Fruit fly (Drosophila melanogaster) whole organism, embryonic: Measurements from ENCODE around the gene CG13930.

Source experiments
- Abd-B ChIP-seq: fragments of 200-800 bp; sonication (Bioruptor generic); optimal IDR thresholded peaks from 2 replicates; lab custom pipeline; 2018; ENCODE audit warnings: missing biosample characterization, mild to moderate bottlenecking, missing genetic modification characterization, moderate library complexity
- CG10366 ChIP-seq: fragments of 200-800 bp; sonication (Bioruptor generic); IDR thresholded peaks from 2 replicates; pipeline ENCODE4 v1.3.6; 2022; ENCODE audit warnings: missing biosample characterization, missing genetic modification characterization
- CG12942 ChIP-seq: fragments of 200-800 bp; sonication (Bioruptor generic); optimal IDR thresholded peaks from 3 replicates; lab custom pipeline; 2016; ENCODE audit warnings: missing biosample characterization, missing genetic modification characterization
- CG13894 ChIP-seq: fragments of 200-800 bp; sonication (Bioruptor generic); optimal IDR thresholded peaks from 3 replicates; lab custom pipeline; 2018; ENCODE audit warnings: missing biosample characterization, mild to moderate bottlenecking, missing genetic modification characterization, moderate library complexity
- CG14710 ChIP-seq: fragments of 200-800 bp; sonication (Bioruptor generic); optimal IDR thresholded peaks from 3 replicates; lab custom pipeline; 2019; ENCODE audit warnings: missing biosample characterization, mild to moderate bottlenecking, missing genetic modification characterization, moderate library complexity
- CG14965 ChIP-seq: fragments of 200-800 bp; sonication (Bioruptor generic); optimal IDR thresholded peaks from 2 replicates; lab custom pipeline; 2016; ENCODE audit warnings: missing biosample characterization, missing genetic modification characterization, borderline replicate concordance
- CG15073 ChIP-seq: fragments of 200-800 bp; sonication (Bioruptor generic); optimal IDR thresholded peaks from 2 replicates; lab custom pipeline; 2016; ENCODE audit warnings: missing biosample characterization, missing genetic modification characterization
- CG17568 ChIP-seq: fragments of 200-800 bp; sonication (Bioruptor generic); optimal IDR thresholded peaks from 2 replicates; lab custom pipeline; 2018; ENCODE audit warnings: missing biosample characterization, mild to moderate bottlenecking, missing genetic modification characterization, moderate library complexity
- CG17612 ChIP-seq: fragments of 200-800 bp; sonication (Bioruptor generic); IDR thresholded peaks from 2 replicates; pipeline ENCODE4 v1.3.6; 2022; ENCODE audit warnings: missing biosample characterization, missing genetic modification characterization
- CG18764 ChIP-seq: fragments of 200-800 bp; sonication (Bioruptor generic); optimal IDR thresholded peaks from 3 replicates; lab custom pipeline; 2016; ENCODE audit warnings: missing biosample characterization, missing genetic modification characterization
- CG34376 ChIP-seq: fragments of 200-800 bp; sonication (Bioruptor generic); optimal IDR thresholded peaks from 2 replicates; lab custom pipeline; 2018; ENCODE audit warnings: missing biosample characterization, mild to moderate bottlenecking, missing genetic modification characterization
- CG3995 ChIP-seq: fragments of 200-800 bp; sonication (Bioruptor generic); optimal IDR thresholded peaks from 3 replicates; lab custom pipeline; 2016; ENCODE audit warnings: missing biosample characterization, missing genetic modification characterization
- CG6813 ChIP-seq: fragments of 200-800 bp; sonication (Bioruptor generic); optimal IDR thresholded peaks from 2 replicates; lab custom pipeline; 2017; ENCODE audit warnings: missing biosample characterization, missing genetic modification characterization, mild to moderate bottlenecking, moderate library complexity, missing genetic modification reagents
- CG7372 ChIP-seq: fragments of 200-800 bp; sonication (Bioruptor generic); IDR thresholded peaks from 2 replicates; pipeline ENCODE4 v1.3.6; 2022; ENCODE audit warnings: missing biosample characterization, missing genetic modification characterization
- CG8089 ChIP-seq: fragments of 200-800 bp; sonication (Bioruptor generic); optimal IDR thresholded peaks from 3 replicates; lab custom pipeline; 2016; ENCODE audit warnings: missing biosample characterization, missing genetic modification characterization
- CG8388 ChIP-seq: fragments of 200-800 bp; sonication (Bioruptor generic); optimal IDR thresholded peaks from 2 replicates; lab custom pipeline; 2019; ENCODE audit warnings: missing biosample characterization, mild to moderate bottlenecking, missing genetic modification characterization, moderate library complexity
- CG8765 ChIP-seq: fragments of 200-800 bp; sonication (Bioruptor generic); IDR thresholded peaks from 2 replicates; pipeline ENCODE4 v1.3.6; 2022; ENCODE audit warnings: missing biosample characterization, missing genetic modification characterization
- CG9817 ChIP-seq: fragments of 200-800 bp; sonication (Bioruptor generic); optimal IDR thresholded peaks from 2 replicates; lab custom pipeline; 2018; ENCODE audit warnings: missing biosample characterization, mild to moderate bottlenecking, missing genetic modification characterization, moderate library complexity
- CG9876 ChIP-seq: fragments of 200-800 bp; sonication (Bioruptor generic); optimal IDR thresholded peaks from 2 replicates; lab custom pipeline; 2016; ENCODE audit warnings: missing biosample characterization, missing genetic modification characterization
- Dad ChIP-seq: fragments of 200-800 bp; sonication (Bioruptor generic); optimal IDR thresholded peaks from 3 replicates; lab custom pipeline; 2016; ENCODE audit warnings: missing biosample characterization, missing genetic modification characterization
- Dll ChIP-seq: fragments of 200-800 bp; sonication (Bioruptor generic); IDR thresholded peaks from 4 replicates; pipeline ENCODE4 v1.3.6; 2022; ENCODE audit warnings: missing biosample characterization, missing genetic modification characterization; ENCODE audit not compliant: partially characterized antibody
- Doc3 ChIP-seq: fragments of 200-800 bp; sonication (Bioruptor generic); IDR thresholded peaks from 3 replicates; pipeline ENCODE4 v1.3.6; 2022; ENCODE audit warnings: missing biosample characterization, missing genetic modification characterization; ENCODE audit not compliant: partially characterized antibody
- Dref ChIP-seq: fragments of 200-800 bp; sonication (Bioruptor generic); IDR thresholded peaks from 2 replicates; pipeline ENCODE4 v1.3.6; 2022; ENCODE audit warnings: missing biosample characterization, missing genetic modification characterization
- H2.0 ChIP-seq: fragments of 200-800 bp; sonication (Bioruptor generic); IDR thresholded peaks from 2 replicates; pipeline ENCODE4 v1.3.6; 2022; ENCODE audit warnings: missing biosample characterization, missing genetic modification characterization
- HLH54F ChIP-seq: fragments of 200-800 bp; sonication (Bioruptor generic); optimal IDR thresholded peaks from 3 replicates; lab custom pipeline; 2016; ENCODE audit warnings: missing biosample characterization, missing genetic modification characterization
- NFAT ChIP-seq: fragments of 200-800 bp; sonication (Bioruptor generic); IDR thresholded peaks from 2 replicates; pipeline ENCODE4 v1.3.6; 2022; ENCODE audit warnings: missing biosample characterization, missing genetic modification characterization
- Opbp ChIP-seq: fragments of 200-800 bp; sonication (Bioruptor generic); IDR thresholded peaks from 3 replicates; pipeline ENCODE4 v1.3.6; 2022; ENCODE audit warnings: missing biosample characterization, missing genetic modification characterization; ENCODE audit not compliant: partially characterized antibody
- Optix ChIP-seq: fragments of 200-800 bp; sonication (Bioruptor generic); IDR thresholded peaks from 3 replicates; pipeline ENCODE4 v1.3.6; 2022; ENCODE audit warnings: missing biosample characterization, missing genetic modification characterization
- Pdp1 ChIP-seq, 2 experiments: fragments of 200-800 bp; sonication (Bioruptor generic); optimal IDR thresholded peaks; 3 replicates each; lab custom pipeline; 2016; ENCODE audit warnings: missing biosample characterization in 2 of 2, missing genetic modification characterization in 2 of 2, mild to moderate bottlenecking in 1 of 2, moderate library complexity in 1 of 2
- Sox102F ChIP-seq: fragments of 200-800 bp; sonication (Bioruptor generic); optimal IDR thresholded peaks from 2 replicates; lab custom pipeline; 2018; ENCODE audit warnings: missing biosample characterization, mild to moderate bottlenecking, missing genetic modification characterization, moderate library complexity
- ap ChIP-seq: fragments of 200-800 bp; sonication (Bioruptor generic); IDR thresholded peaks from 2 replicates; pipeline ENCODE4 v1.3.6; 2022; ENCODE audit warnings: missing biosample characterization, missing genetic modification characterization
- ase ChIP-seq: fragments of 200-800 bp; sonication (Bioruptor generic); IDR thresholded peaks from 3 replicates; pipeline ENCODE4 v1.3.6; 2022; ENCODE audit warnings: missing biosample characterization, missing genetic modification characterization
- ash1 ChIP-seq: fragments of 200-800 bp; sonication (Bioruptor generic); optimal IDR thresholded peaks from 2 replicates; lab custom pipeline; 2018; ENCODE audit warnings: missing biosample characterization, mild to moderate bottlenecking, missing genetic modification characterization
- bab2 ChIP-seq: fragments of 200-800 bp; sonication (Bioruptor generic); optimal IDR thresholded peaks from 2 replicates; lab custom pipeline; 2016; ENCODE audit warnings: missing biosample characterization, missing genetic modification characterization
- cg ChIP-seq: fragments of 200-800 bp; sonication (Bioruptor generic); optimal IDR thresholded peaks from 3 replicates; lab custom pipeline; 2019; ENCODE audit warnings: missing biosample characterization, mild to moderate bottlenecking, missing genetic modification characterization, moderate library complexity
- dmrt11E ChIP-seq: fragments of 200-800 bp; sonication (Bioruptor generic); optimal IDR thresholded peaks from 3 replicates; lab custom pipeline; 2018; ENCODE audit warnings: missing biosample characterization, mild to moderate bottlenecking, missing genetic modification characterization, moderate library complexity
- ems ChIP-seq: fragments of 200-800 bp; sonication (Bioruptor generic); optimal IDR thresholded peaks from 3 replicates; lab custom pipeline; 2016; ENCODE audit warnings: missing biosample characterization, missing genetic modification characterization
- ewg ChIP-seq: fragments of 200-800 bp; sonication (Bioruptor generic); optimal IDR thresholded peaks from 3 replicates; lab custom pipeline; 2017; ENCODE audit warnings: mild to moderate bottlenecking, missing biosample characterization, missing genetic modification reagents, missing genetic modification characterization
- jing ChIP-seq: fragments of 200-800 bp; sonication (Bioruptor generic); optimal IDR thresholded peaks from 2 replicates; lab custom pipeline; 2018; ENCODE audit warnings: missing biosample characterization, mild to moderate bottlenecking, missing genetic modification characterization
- kay ChIP-seq: fragments of 200-800 bp; sonication (Bioruptor generic); optimal IDR thresholded peaks from 2 replicates; lab custom pipeline; 2016; ENCODE audit warnings: missing biosample characterization, missing genetic modification characterization
- mam ChIP-seq: fragments of 200-800 bp; sonication (Bioruptor generic); optimal IDR thresholded peaks from 3 replicates; lab custom pipeline; 2016; ENCODE audit warnings: missing biosample characterization, missing genetic modification characterization
- pho ChIP-seq: fragments of 200-800 bp; sonication (Bioruptor generic); optimal IDR thresholded peaks from 2 replicates; lab custom pipeline; 2016; ENCODE audit warnings: missing biosample characterization, missing genetic modification characterization
- so ChIP-seq: fragments of 200-800 bp; sonication (Bioruptor generic); IDR thresholded peaks from 3 replicates; pipeline ENCODE4 v1.3.6; 2022; ENCODE audit warnings: missing biosample characterization, missing genetic modification characterization
- sqz ChIP-seq: fragments of 200-800 bp; sonication (Bioruptor generic); optimal IDR thresholded peaks from 3 replicates; lab custom pipeline; 2018; ENCODE audit warnings: missing biosample characterization, mild to moderate bottlenecking, missing genetic modification characterization
- stwl ChIP-seq: fragments of 200-800 bp; sonication (Bioruptor generic); optimal IDR thresholded peaks from 3 replicates; lab custom pipeline; 2018; ENCODE audit warnings: missing biosample characterization, mild to moderate bottlenecking, missing genetic modification characterization, moderate library complexity
- tin ChIP-seq: fragments of 200-800 bp; sonication (Bioruptor generic); optimal IDR thresholded peaks from 3 replicates; lab custom pipeline; 2016; ENCODE audit warnings: missing biosample characterization, missing genetic modification characterization
- unpg ChIP-seq: fragments of 200-800 bp; sonication (Bioruptor generic); optimal IDR thresholded peaks from 3 replicates; lab custom pipeline; 2018; ENCODE audit warnings: missing biosample characterization, mild to moderate bottlenecking, missing genetic modification characterization, moderate library complexity
- vvl ChIP-seq: fragments of 200-800 bp; sonication (Bioruptor generic); IDR thresholded peaks from 2 replicates; pipeline ENCODE4 v1.3.6; 2022; ENCODE audit warnings: missing biosample characterization, missing genetic modification characterization
- z ChIP-seq: fragments of 200-800 bp; sonication (Bioruptor generic); IDR thresholded peaks from 3 replicates; pipeline ENCODE4 v1.3.6; 2022; ENCODE audit warnings: missing biosample characterization, missing genetic modification characterization

Gene CG13930

dm6 chr3L:1647276-1647919 is 25.1 kb downstream of the CG13930 start, which contains the start of the genes CG17249 and Bro (continued):
- TF ChIP-seq ash1 (GFP tag; lab: Kevin White, UChicago) (no peak), ase (no peak), CG17568 (GFP tag; lab: Kevin White, UChicago) (no peak), ap (no peak), CG17612 (GFP tag; lab: Robert Waterston, UW) (no peak), CG3995 (peak; percentile 5), CG8388 (GFP tag; lab: Kevin White, UChicago) (peak; percentile 92), mam (GFP tag; lab: Kevin White, UChicago) (peak; percentile 21), CG8765 (GFP tag; lab: Robert Waterston, UW) (no peak), ewg (GFP tag; lab: Kevin White, UChicago) (no peak), CG14710 (peak; percentile 71), sqz (GFP tag; lab: Kevin White, UChicago) (no peak), CG7372 (GFP tag; lab: Robert Waterston, UW) (no peak), z (GFP tag; lab: Robert Waterston, UW) (no peak), cg (GFP tag; lab: Kevin White, UChicago) (no peak), stwl (peak; percentile 42), CG34376 (GFP tag; lab: Kevin White, UChicago) (peak; percentile 16), Optix (no peak), CG9876 (GFP tag; lab: Kevin White, UChicago) (no peak), Doc3 (0 out of 3 replicates have a peak, but pooled peaks have one; percentile 21), tin (GFP tag; lab: Kevin White, UChicago) (no peak), bab2 (GFP tag; lab: Kevin White, UChicago) (peak; percentile 14), Dad (GFP tag; lab: Kevin White, UChicago) (peak; percentile 8), CG15073 (GFP tag; lab: Kevin White, UChicago) (no peak), so (GFP tag; lab: Robert Waterston, UW) (no peak), pho (GFP tag; lab: Kevin White, UChicago) (peak; percentile 50), CG9817 (peak; percentile 16), H2.0 (GFP tag; lab: Robert Waterston, UW) (no peak), Opbp (peak; percentile 52; the same call in 1 of the 3 replicates), CG14965 (no peak), CG13894 (no peak), jing (GFP tag; lab: Kevin White, UChicago) (no peak), Abd-B (GFP tag; lab: Kevin White, UChicago) (no peak), dmrt11E (tag; lab: Kevin White, UChicago) (no peak), Pdp1 (GFP tag; optimal IDR thresholded peaks at IDR 0.05; lab: Kevin White, UChicago) (peak in 1 of 2 experiments; percentile 62), Dll (GFP tag; lab: Robert Waterston, UW) (0 out of 4 replicates have a peak, but pooled peaks have one; percentile 19), Sox102F (GFP tag; lab: Kevin White, UChicago) (no peak), ems (GFP tag; lab: Kevin White, UChicago) (peak; percentile 17), CG12942 (peak; percentile 9), CG18764 (no peak), NFAT (GFP tag; lab: Robert Waterston, UW) (peak; percentile 40; the same call in 1 of the 2 replicates), CG6813 (no peak), unpg (GFP tag; lab: Kevin White, UChicago) (no peak), vvl (GFP tag; lab: Robert Waterston, UW) (peak; percentile 72), Dref (GFP tag; lab: Robert Waterston, UW) (peak; percentile 40; the same call in 1 of the 2 replicates), CG8089 (GFP tag; lab: Kevin White, UChicago) (peak; percentile 28), HLH54F (GFP tag; lab: Kevin White, UChicago) (peak; percentile 55), CG10366 (GFP tag; lab: Robert Waterston, UW) (no peak), kay (GFP tag; lab: Kevin White, UChicago) (no peak)
